Fruit fly (Drosophila melanogaster): ENCODE measurements around the gene Polr2C.

- TF ChIP-seq pan (optimal IDR thresholded peaks at IDR 0.05) (no peak), Dll (optimal IDR thresholded peaks at IDR 0.05) (no peak), CG8478 (optimal IDR thresholded peaks at IDR 0.05) (no peak), EcR (GFP tag; optimal IDR thresholded peaks at IDR 0.05) (no peak)
Observed at dm6 chr2L:13803805-13804560, 29.2 kb upstream of the Polr2C start.
